Fruit fly (Drosophila melanogaster) S2 (cell line): ENCODE measurements around the gene mAcon1.

Experiments used
- CG8478 ChIP-seq: fragments of >200 bp; optimal IDR thresholded peaks from 2 replicates; lab custom pipeline; 2018
- CTCF ChIP-seq, 2 experiments: fragments of >200 bp; optimal IDR thresholded peaks; 2 replicates each; lab custom pipeline; 2018

DNA sequence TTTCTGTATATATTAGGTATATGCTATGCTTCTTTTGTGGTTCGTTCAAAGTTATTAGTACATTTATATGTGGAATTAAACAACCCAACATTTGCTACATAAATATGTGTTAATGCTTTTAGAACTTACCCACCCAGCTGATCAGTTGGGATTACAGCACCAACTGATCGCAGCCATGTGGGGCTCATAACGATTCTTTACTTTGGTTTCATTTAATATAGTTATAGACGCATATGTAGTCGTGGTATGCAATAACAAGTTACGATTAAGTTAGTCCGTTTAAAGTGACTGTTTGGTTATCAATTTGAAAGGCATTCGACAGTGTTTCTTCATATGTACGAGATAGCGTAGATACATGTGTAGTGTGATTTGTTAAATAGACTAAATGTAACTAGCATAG is 32.6 kb upstream of the mAcon1 start:
- TF ChIP-seq CG8478 (lab: Kevin White, UChicago): no peak
- TF ChIP-seq CTCF (optimal IDR thresholded peaks at IDR 0.05; lab: Kevin White, UChicago): no peak
